Fruit fly (Drosophila melanogaster): ENCODE results near the gene Arp3.

Arp3 gene

dm6 chr3L:8115864-8116528 lies at the start of gene Arp3, which contains the start of gene msk (continued):
- TF ChIP-seq dsx (GFP tag; optimal IDR thresholded peaks at IDR 0.05; ENCODE audit: poor library complexity, severe bottlenecking) (no peak), Smox (GFP tag; optimal IDR thresholded peaks at IDR 0.05) (no peak), Hr39 (GFP tag; optimal IDR thresholded peaks at IDR 0.05) (no peak), Ets96B (tag; optimal IDR thresholded peaks at IDR 0.05) (peak; percentile 51), ss (GFP tag; optimal IDR thresholded peaks at IDR 0.05) (no peak), dac (GFP tag; optimal IDR thresholded peaks at IDR 0.05) (peak; percentile 38), fd85E (GFP tag; optimal IDR thresholded peaks at IDR 0.05) (no peak), CG11762 (GFP tag; optimal IDR thresholded peaks at IDR 0.05; ENCODE audit: insufficient read depth) (peak; percentile 39), CG8632 (GFP tag; optimal IDR thresholded peaks at IDR 0.05) (peak; percentile 26)

DNA sequence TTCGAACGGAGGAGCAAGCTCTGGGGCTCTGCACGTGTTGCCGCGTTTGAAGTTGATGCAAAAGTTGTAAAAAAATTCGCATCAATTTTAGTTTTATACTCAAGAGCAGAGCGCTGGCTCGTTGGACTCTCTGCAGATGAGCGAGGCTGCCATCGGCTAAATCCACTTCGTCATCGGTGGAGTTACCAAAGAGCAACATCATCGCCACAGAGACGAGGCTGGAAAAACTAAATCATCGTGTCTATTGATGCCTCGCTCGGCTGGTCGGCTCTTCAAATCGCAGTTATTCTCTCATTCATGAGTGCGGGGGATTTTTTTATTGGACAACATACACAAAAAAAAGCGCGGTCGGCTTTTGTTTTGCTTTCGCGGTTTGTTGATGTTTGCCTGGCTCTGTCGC lies 49.7 kb upstream of the Arp3 start, which contains the start of gene CG13675:
Gene CG13675, minus strand, starts transcription at position 83 of the 400 bp plus-strand sequence.
- TF ChIP-seq acj6 (GFP tag; optimal IDR thresholded peaks at IDR 0.05) (no peak), eg (GFP tag; IDR thresholded peaks at IDR 0.05) (peak; percentile 26; the same call in 1 of the 3 replicates), CG8119 (GFP tag; IDR thresholded peaks at IDR 0.05) (0 out of 3 replicates have a peak, but pooled peaks have one; percentile 24), Sox15 (GFP tag; optimal IDR thresholded peaks at IDR 0.05) (no peak), achi (GFP tag; optimal IDR thresholded peaks at IDR 0.05) (no peak), fkh (GFP tag; optimal IDR thresholded peaks at IDR 0.05) (no peak), Eip78C (GFP tag) (no peak)

DNA sequence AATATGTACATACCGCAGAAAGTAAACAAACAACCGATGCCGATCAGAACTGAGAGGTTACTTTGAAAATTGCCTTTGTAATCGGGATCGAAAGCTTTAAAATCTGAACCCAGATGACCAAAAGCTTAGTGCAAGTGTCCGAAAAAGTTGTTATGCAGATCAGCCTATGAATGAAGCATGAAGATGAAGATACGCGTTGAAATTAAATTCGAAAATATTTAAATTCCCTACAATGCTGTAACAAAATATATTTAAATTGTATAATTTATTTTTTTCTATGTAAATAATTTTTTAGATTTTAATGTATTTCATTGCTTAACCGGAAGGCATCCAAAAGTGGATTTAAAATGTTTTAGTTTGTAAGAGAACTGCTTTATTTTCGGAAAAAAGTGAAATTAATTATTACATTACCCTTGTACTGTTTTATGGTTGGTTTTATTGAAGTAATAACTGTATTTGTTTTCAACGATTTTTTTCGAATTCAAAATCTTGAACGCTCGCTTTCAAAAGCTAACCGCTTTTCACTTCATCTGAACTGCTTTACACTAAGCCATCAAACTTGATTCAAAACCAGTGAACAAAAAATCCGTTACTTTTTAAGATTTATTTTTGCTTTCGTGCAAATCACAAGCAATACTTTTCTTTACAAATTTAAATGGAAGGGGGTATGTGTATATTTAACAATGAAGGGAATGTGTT lies 44.2 kb upstream of the Arp3 start, which contains the start of gene CG43886:
Gene CG43886, minus strand, starts transcription at position 51 of the 699 bp plus-strand sequence.
- TF ChIP-seq CG32006 (GFP tag; optimal IDR thresholded peaks at IDR 0.05) (no peak), lz (GFP tag; optimal IDR thresholded peaks at IDR 0.05) (no peak), Ets21C (GFP tag; optimal IDR thresholded peaks at IDR 0.05) (no peak), CG6276 (GFP tag; optimal IDR thresholded peaks at IDR 0.05) (no peak), Smox (GFP tag; optimal IDR thresholded peaks at IDR 0.05) (no peak), Eip78C (GFP tag) (no peak), pdm3 (GFP tag; optimal IDR thresholded peaks at IDR 0.05) (no peak), Eip75B (GFP tag; optimal IDR thresholded peaks at IDR 0.05) (no peak)

DNA sequence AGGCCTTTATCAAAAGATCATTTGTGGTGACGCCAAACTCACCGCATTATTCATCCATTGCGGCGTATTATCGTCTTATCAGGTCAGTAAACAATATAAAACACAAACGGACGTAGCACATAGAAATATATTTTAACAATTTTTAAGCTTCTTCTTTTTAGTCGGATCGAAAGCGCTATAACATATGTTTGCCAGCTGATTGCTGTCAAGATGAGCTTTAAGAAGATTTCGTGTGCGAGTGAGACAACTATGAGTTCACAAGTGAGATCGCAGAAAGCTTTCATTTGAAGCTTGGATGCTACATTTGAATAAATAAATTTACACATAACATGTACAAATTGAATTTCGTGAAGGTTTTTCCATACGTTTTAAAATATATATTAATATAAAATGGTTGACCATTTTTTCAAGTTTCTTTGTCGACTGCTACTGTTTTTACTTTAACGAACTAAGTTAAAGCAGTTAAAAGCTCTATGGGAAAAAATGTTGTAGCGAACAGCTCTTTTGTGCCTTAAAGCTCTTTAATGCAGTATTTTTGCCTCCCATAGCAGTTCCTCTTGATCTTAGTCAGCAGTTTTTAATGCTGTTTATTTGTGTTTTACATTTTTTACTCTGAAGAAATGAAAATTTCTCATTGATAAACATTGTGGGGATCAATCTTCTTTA lies 43.1 kb upstream of the Arp3 start, which contains the start of gene CG42445:
Gene CG42445, minus strand, starts transcription at position 186 of the 666 bp plus-strand sequence.
- TF ChIP-seq Sox15 (GFP tag; optimal IDR thresholded peaks at IDR 0.05) (no peak), CG31627 (GFP tag; optimal IDR thresholded peaks at IDR 0.05) (no peak), CG6854 (GFP tag; optimal IDR thresholded peaks at IDR 0.05) (no peak), Hr38 (GFP tag; optimal IDR thresholded peaks at IDR 0.05) (no peak), achi (GFP tag; optimal IDR thresholded peaks at IDR 0.05) (peak; percentile 80), CG34406 (GFP tag; optimal IDR thresholded peaks at IDR 0.05) (no peak), dsx (GFP tag; optimal IDR thresholded peaks at IDR 0.05; ENCODE audit: poor library complexity, severe bottlenecking) (no peak), CG8319 (GFP tag; optimal IDR thresholded peaks at IDR 0.05) (no peak), CG11294 (GFP tag; IDR thresholded peaks at IDR 0.05) (no peak), acj6 (GFP tag; optimal IDR thresholded peaks at IDR 0.05) (no peak), CG11762 (GFP tag; optimal IDR thresholded peaks at IDR 0.05; ENCODE audit: insufficient read depth) (no peak), CG3919 (GFP tag; optimal IDR thresholded peaks at IDR 0.05) (no peak), CG1621 (tag; optimal IDR thresholded peaks at IDR 0.05) (no peak), ss (GFP tag; optimal IDR thresholded peaks at IDR 0.05) (no peak), spab (GFP tag; optimal IDR thresholded peaks at IDR 0.05) (no peak), CG7368 (GFP tag; optimal IDR thresholded peaks at IDR 0.05) (no peak), Hr4 (GFP tag; optimal IDR thresholded peaks at IDR 0.05) (no peak), svp (GFP tag) (peak; percentile 48), fkh (GFP tag; optimal IDR thresholded peaks at IDR 0.05) (peak; percentile 42), dac (GFP tag; optimal IDR thresholded peaks at IDR 0.05) (no peak), cyc (GFP tag; optimal IDR thresholded peaks at IDR 0.05) (no peak), Sox14 (GFP tag; optimal IDR thresholded peaks at IDR 0.05) (no peak), CG6276 (GFP tag; optimal IDR thresholded peaks at IDR 0.05) (no peak), CG11902 (GFP tag; optimal IDR thresholded peaks at IDR 0.05) (no peak), salr (GFP tag; optimal IDR thresholded peaks at IDR 0.05) (no peak)

All from whole organism, prepupa.